Worm (Caenorhabditis elegans): ENCODE results near the gene srh-239.

The srh-239 gene

DNA sequence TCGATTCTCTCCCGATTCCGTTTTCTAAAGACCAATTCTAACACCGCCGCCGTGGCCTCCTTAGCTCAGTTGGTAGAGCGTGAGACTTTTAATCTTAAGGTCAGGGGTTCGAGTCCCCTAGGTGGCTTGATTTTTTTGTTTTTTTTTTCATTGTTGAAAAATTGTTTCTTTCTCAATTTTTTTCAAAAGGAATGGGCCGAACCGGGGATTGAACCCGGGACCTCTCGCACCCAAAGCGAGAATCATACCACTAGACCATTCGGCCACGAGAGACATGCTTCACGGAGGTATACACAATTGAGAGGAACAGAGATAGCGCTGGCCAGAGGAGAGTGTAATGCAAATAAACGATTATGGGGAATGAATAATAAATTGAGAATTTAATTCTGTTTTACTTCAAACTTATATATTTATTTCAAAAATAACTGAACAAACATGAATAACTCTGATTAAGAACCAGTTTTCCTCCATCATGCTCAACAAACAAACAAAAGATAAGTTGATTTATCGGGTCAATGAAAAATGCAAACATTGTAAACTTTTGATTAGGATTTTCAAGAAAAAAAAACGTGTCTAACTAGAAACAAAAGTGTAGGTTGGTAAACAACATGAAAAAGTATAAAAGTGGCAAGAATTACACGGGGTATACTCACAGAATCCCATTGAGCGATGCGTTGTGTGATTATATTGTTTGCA is 19.6 kb downstream of the srh-239 start, which contains the start of gene pqn-71 (continued):
- TF ChIP-seq pax-1 (tag; optimal IDR thresholded peaks at IDR 0.05) (no peak), unc-55 (GFP tag; optimal IDR thresholded peaks at IDR 0.05) (no peak), T23F11.4 (GFP tag; optimal IDR thresholded peaks at IDR 0.05) (peak; percentile 79), fkh-6 (tag; optimal IDR thresholded peaks at IDR 0.05) (peak; percentile 83), unc-42 (tag; optimal IDR thresholded peaks at IDR 0.05) (peak; percentile 2), pat-9 (tag; optimal IDR thresholded peaks at IDR 0.05) (peak; percentile 87), rnt-1 (tag; optimal IDR thresholded peaks at IDR 0.05) (peak; percentile 81), ceh-6 (GFP tag; optimal IDR thresholded peaks at IDR 0.05) (peak; percentile 79), hlh-13 (GFP tag; optimal IDR thresholded peaks at IDR 0.05) (peak; percentile 67), K02D7.2 (tag; optimal IDR thresholded peaks at IDR 0.05) (peak; percentile 78), C08G9.2 (tag; optimal IDR thresholded peaks at IDR 0.05) (peak; percentile 79), che-1 (tag; optimal IDR thresholded peaks at IDR 0.05) (peak; percentile 80), pha-2 (tag; optimal IDR thresholded peaks at IDR 0.05) (peak; percentile 80), nfya-1 (tag; optimal IDR thresholded peaks at IDR 0.05) (peak; percentile 77), tbx-7 (tag; optimal IDR thresholded peaks at IDR 0.05) (peak; percentile 61), fkh-10 (GFP tag; optimal IDR thresholded peaks at IDR 0.05) (no peak), nhr-11 (tag; optimal IDR thresholded peaks at IDR 0.05) (no peak), mec-3 (tag; optimal IDR thresholded peaks at IDR 0.05; ENCODE audit: borderline replicate concordance) (no peak), ttx-3 (tag; optimal IDR thresholded peaks at IDR 0.05) (peak; percentile 84), hlh-30 (tag; optimal IDR thresholded peaks at IDR 0.05; ENCODE audit: insufficient read depth) (peak; percentile 47), nhr-232 (tag; optimal IDR thresholded peaks at IDR 0.05) (peak; percentile 79), ahr-1 (tag; optimal IDR thresholded peaks at IDR 0.05) (peak; percentile 40), hlh-6 (tag; optimal IDR thresholded peaks at IDR 0.05) (peak; percentile 86), ceh-45 (GFP tag; IDR thresholded peaks at IDR 0.05) (peak; percentile 73), ceh-9 (tag; optimal IDR thresholded peaks at IDR 0.05) (peak; percentile 18), sdc-2 (tag; optimal IDR thresholded peaks at IDR 0.05) (peak; percentile 80), eyg-1 (tag; optimal IDR thresholded peaks at IDR 0.05) (peak; percentile 47), Y22D7AL.16 (tag; optimal IDR thresholded peaks at IDR 0.05) (peak; percentile 86)

DNA sequence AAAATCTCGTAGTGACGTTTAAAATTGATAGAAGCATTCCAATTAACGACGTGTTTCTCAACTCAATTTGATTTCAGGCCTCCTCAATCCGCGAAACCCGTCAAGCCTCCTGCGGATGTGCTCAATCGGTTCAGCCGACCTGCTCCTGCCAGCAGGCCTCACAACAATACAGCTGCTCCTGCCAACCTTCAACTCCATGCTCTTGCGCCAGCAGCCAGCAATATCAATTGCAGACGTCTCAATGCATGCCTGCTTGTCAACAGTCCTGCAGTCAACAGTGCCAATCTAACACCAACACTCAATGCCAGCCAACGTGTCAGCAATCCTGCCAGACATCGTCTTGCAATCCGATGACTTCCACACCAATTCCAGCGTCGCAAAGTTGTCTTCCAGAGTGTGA is 20.5 kb downstream of the srh-239 start:
- TF ChIP-seq ceh-30 (tag; optimal IDR thresholded peaks at IDR 0.05), result no peak
- TF ChIP-seq hlh-6 (tag; optimal IDR thresholded peaks at IDR 0.05), result no peak
- no peak for TF ChIP-seq dve-1 (tag; optimal IDR thresholded peaks at IDR 0.05)
- no peak for TF ChIP-seq tbx-2 (tag; optimal IDR thresholded peaks at IDR 0.05)
- no peak for TF ChIP-seq ceh-34 (tag; optimal IDR thresholded peaks at IDR 0.05)
- TF ChIP-seq fkh-10 (GFP tag; optimal IDR thresholded peaks at IDR 0.05), result no peak
- no peak for TF ChIP-seq Y22D7AL.16 (tag; optimal IDR thresholded peaks at IDR 0.05)
- no peak for TF ChIP-seq ceh-45 (GFP tag; IDR thresholded peaks at IDR 0.05)
- no peak for TF ChIP-seq pag-3 (tag; optimal IDR thresholded peaks at IDR 0.05; ENCODE audit: borderline replicate concordance)
- TF ChIP-seq ceh-2 (tag; optimal IDR thresholded peaks at IDR 0.05), result no peak
- TF ChIP-seq ets-4 (tag; optimal IDR thresholded peaks at IDR 0.05), result no peak
- no peak for TF ChIP-seq K02D7.2 (tag; optimal IDR thresholded peaks at IDR 0.05)
- TF ChIP-seq ceh-14 (tag; optimal IDR thresholded peaks at IDR 0.05), result no peak
- TF ChIP-seq ceh-19 (GFP tag; optimal IDR thresholded peaks at IDR 0.05), result no peak
- TF ChIP-seq fkh-6 (tag; optimal IDR thresholded peaks at IDR 0.05), result no peak
- no peak for TF ChIP-seq nfya-1 (tag; optimal IDR thresholded peaks at IDR 0.05)
- no peak for TF ChIP-seq eyg-1 (tag; optimal IDR thresholded peaks at IDR 0.05)

DNA sequence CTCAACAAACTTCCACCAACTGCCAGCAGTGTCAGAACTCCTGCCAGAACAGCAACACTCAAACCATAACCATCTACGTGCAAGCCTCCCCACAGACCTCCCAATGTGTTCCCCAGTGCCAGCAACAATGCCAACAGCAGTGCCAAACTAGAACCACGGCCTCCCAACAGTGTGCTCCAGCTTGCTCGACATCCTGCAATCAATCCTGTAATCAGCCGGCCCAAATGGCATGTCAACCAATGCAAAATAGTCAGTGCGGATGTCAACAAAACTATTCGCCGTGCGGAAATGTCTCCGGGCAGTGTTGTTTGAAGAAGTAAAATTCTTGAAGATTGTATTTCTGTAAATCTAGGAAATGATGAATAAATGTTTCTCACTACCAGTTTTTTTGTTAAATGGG is 21.2 kb downstream of the srh-239 start:
- TF ChIP-seq ahr-1 (tag; optimal IDR thresholded peaks at IDR 0.05), result no peak
- TF ChIP-seq fkh-10 (GFP tag; optimal IDR thresholded peaks at IDR 0.05), result no peak
- TF ChIP-seq tbx-2 (tag; optimal IDR thresholded peaks at IDR 0.05), result no peak
- TF ChIP-seq zip-5 (tag; optimal IDR thresholded peaks at IDR 0.05), result no peak
- no peak for TF ChIP-seq elt-4 (tag; optimal IDR thresholded peaks at IDR 0.05)
- TF ChIP-seq K09A11.1 (tag; optimal IDR thresholded peaks at IDR 0.05; ENCODE audit: insufficient read depth), result no peak
- TF ChIP-seq tbx-7 (tag; optimal IDR thresholded peaks at IDR 0.05), result no peak
- TF ChIP-seq ceh-30 (tag; optimal IDR thresholded peaks at IDR 0.05), result no peak
- TF ChIP-seq sox-4 (tag; optimal IDR thresholded peaks at IDR 0.05), result no peak
- TF ChIP-seq unc-3 (GFP tag; conservative IDR thresholded peaks at IDR 0.05), result no peak
- no peak for TF ChIP-seq unc-3 (tag; optimal IDR thresholded peaks at IDR 0.05)

Measured in whole organism, late embryonic.